Worm (Caenorhabditis elegans): ENCODE data around the gene ZC132.11.
"Not testable (repeated sequence)": the region's sequence is repeated elsewhere in the genome, so short reads cannot be mapped to it uniquely, and the experiment has no call there.

Gene ZC132.11

ce11 chrV:4302842-4303241 is 4.4 kb upstream of the ZC132.11 start:
- TF ChIP-seq unc-120 (tag; optimal IDR thresholded peaks at IDR 0.05; ENCODE audit: poor library complexity, severe bottlenecking) (no peak), lsy-2 (tag; optimal IDR thresholded peaks at IDR 0.05) (no peak), unc-62 (GFP tag; optimal IDR thresholded peaks at IDR 0.05) (no peak), mab-5 (tag; optimal IDR thresholded peaks at IDR 0.05) (no peak), pha-4 (tag; optimal IDR thresholded peaks at IDR 0.05) (no peak), ztf-11 (tag; optimal IDR thresholded peaks at IDR 0.05) (no peak), bed-3 (GFP tag; optimal IDR thresholded peaks at IDR 0.05) (no peak), nhr-237 (tag; optimal IDR thresholded peaks at IDR 0.05) (no peak), ham-2 (GFP tag; optimal IDR thresholded peaks at IDR 0.05) (no peak), hlh-1 (tag; optimal IDR thresholded peaks at IDR 0.05) (no peak), ceh-43 (GFP tag; optimal IDR thresholded peaks at IDR 0.05) (no peak), lin-13 (tag; optimal IDR thresholded peaks at IDR 0.05) (no peak), zip-8 (tag; optimal IDR thresholded peaks at IDR 0.05) (no peak), nhr-76 (tag; optimal IDR thresholded peaks at IDR 0.05) (no peak), mls-2 (tag; optimal IDR thresholded peaks at IDR 0.05) (no peak)

DNA sequence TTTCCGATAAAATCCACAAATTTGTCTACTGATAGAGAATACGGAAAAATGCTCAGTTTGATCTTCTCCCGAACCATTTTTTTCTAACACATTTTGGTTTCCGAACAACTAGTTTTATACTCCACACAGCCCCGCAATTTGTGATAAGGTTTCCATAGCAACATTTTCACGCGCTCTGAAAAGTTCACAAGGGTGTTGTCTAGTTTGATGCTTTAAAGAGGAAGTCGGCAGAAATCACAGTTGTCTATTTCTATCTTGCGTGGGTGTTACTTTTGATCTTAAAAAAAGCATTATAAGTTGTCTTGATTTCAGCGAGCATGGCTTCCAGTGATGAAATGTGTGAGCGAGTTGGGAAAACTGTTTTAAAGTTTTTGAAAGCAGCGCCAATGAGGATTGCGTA is 1.3 kb upstream of the ZC132.11 start, which contains the start of gene ZC132.3:
TSS of gene ZC132.3 (minus strand) at position 101 of the 400 bp plus-strand sequence.
- TF ChIP-seq M03D4.4 (tag; optimal IDR thresholded peaks at IDR 0.05) (no peak), nhr-237 (tag; optimal IDR thresholded peaks at IDR 0.05) (no peak), elt-3 (tag; optimal IDR thresholded peaks at IDR 0.05) (no peak)

DNA sequence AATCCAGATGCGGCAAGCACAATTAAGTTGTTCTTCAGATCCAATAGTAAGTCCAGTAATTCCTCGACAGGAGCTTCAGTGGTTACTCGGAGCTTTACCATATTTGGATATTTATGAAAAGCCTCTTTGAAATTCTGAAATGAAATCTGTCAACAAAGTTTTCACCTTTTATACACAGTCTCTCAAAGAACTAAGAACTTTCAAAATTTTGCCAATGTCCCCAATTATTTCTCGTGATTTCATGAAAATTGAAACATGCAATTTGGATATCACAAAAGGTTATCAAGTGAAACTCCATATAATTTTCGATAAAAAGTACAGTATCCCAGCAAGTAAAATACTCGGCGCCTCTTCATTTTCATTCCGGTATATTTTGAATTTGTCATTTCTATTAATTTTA is 2.6 kb downstream of the ZC132.11 start, which contains the start of gene F47D2.11:
TSS of gene F47D2.11 (minus strand) at position 101 of the 400 bp plus-strand sequence.
- TF ChIP-seq flh-1 (GFP tag; optimal IDR thresholded peaks at IDR 0.05) = no peak
- no peak for TF ChIP-seq zip-8 (tag; optimal IDR thresholded peaks at IDR 0.05)
- no peak for TF ChIP-seq nhr-237 (tag; optimal IDR thresholded peaks at IDR 0.05)
- no peak for TF ChIP-seq ztf-11 (tag; optimal IDR thresholded peaks at IDR 0.05)
- TF ChIP-seq hlh-1 (tag; optimal IDR thresholded peaks at IDR 0.05) = no peak
- no peak for TF ChIP-seq mls-2 (tag; optimal IDR thresholded peaks at IDR 0.05)
- no peak for TF ChIP-seq ceh-83 (GFP tag; optimal IDR thresholded peaks at IDR 0.05)
- no peak for TF ChIP-seq blmp-1 (tag; optimal IDR thresholded peaks at IDR 0.05)
- no peak for TF ChIP-seq cnd-1 (tag; optimal IDR thresholded peaks at IDR 0.05)
- no peak for TF ChIP-seq unc-120 (tag; optimal IDR thresholded peaks at IDR 0.05; ENCODE audit: poor library complexity, severe bottlenecking)
- TF ChIP-seq sem-2 (GFP tag; optimal IDR thresholded peaks at IDR 0.05) = no peak
- TF ChIP-seq tbx-8 (GFP tag; optimal IDR thresholded peaks at IDR 0.05) = no peak

DNA sequence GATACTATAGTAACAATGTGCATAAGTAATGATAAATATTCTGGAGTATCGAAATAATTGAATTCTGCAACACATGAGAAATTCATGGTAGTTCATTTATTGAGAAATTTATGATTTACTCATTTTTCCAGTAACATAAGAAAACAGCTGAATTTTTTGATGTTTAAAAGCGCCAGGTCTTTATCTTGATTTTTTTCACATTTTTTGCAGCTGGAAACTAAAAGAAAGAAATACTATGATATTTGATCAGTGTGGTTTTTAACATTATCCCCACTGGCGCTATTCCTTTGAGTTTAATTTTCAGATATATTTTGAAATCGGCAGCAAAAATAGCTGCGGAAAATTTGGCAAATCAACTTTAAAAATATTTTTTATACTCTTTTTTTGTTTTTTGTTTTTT is 5.1 kb downstream of the ZC132.11 start, which contains the start of gene srh-194:
TSS of gene srh-194 (minus strand) at position 101 of the 400 bp plus-strand sequence.
- not testable (repeated sequence) for TF ChIP-seq M03D4.4, lin-13, zip-8 (tag; optimal IDR thresholded peaks at IDR 0.05)

ce11 chrV:4290093-4290492 is 8.4 kb downstream of the ZC132.11 start, which contains the start of gene srh-193:
Gene srh-193 (minus strand): TSS chrV:4290193.
- not testable (repeated sequence) for TF ChIP-seq lin-32, ceh-83, ceh-43 (GFP tag; optimal IDR thresholded peaks at IDR 0.05)

- not testable (repeated sequence) for TF ChIP-seq lin-13, nhr-28, unc-39 (tag; optimal IDR thresholded peaks at IDR 0.05)
These were observed 13.7 kb downstream of the ZC132.11 start, which contains the start of gene srt-19 for ce11 chrV:4284737-4285136. Gene srt-19 (plus strand): TSS chrV:4285037.

ce11 chrV:4281699-4282098 is 16.8 kb downstream of the ZC132.11 start, which contains the start of gene srt-37:
Gene srt-37 (minus strand): TSS chrV:4281799.
- not testable (repeated sequence) for TF ChIP-seq pha-4 (tag; optimal IDR thresholded peaks at IDR 0.05); hlh-1 (tag; optimal IDR thresholded peaks at IDR 0.05); elt-1 (tag; optimal IDR thresholded peaks at IDR 0.05; ENCODE audit: borderline replicate concordance, insufficient read depth)
